Worm (Caenorhabditis elegans) whole organism, L3 larva: ENCODE data around the gene faah-1.

Experiments
- elt-3 ChIP-seq, 3 experiments: fragments of 150-350 bp in 1 of 3; sonication (generic microtip) in 2 of 3; optimal IDR thresholded peaks; 2 replicates in 2 of 3; 4 replicates in 1 of 3; lab custom pipeline; 2014 to 2017; ENCODE audit warnings: missing biosample characterization in 3 of 3, missing genetic modification characterization in 3 of 3
- fos-1 ChIP-seq: fragments of 150-350 bp; optimal IDR thresholded peaks from 2 replicates; lab custom pipeline; 2014; ENCODE audit warnings: missing biosample characterization, missing genetic modification characterization
- jun-1 ChIP-seq: fragments of 150-350 bp; optimal IDR thresholded peaks from 2 replicates; lab custom pipeline; 2014; ENCODE audit warnings: missing biosample characterization, missing genetic modification reagents, missing genetic modification characterization
- nhr-12 ChIP-seq: fragments of 150-350 bp; optimal IDR thresholded peaks from 2 replicates; lab custom pipeline; 2014; ENCODE audit warnings: missing biosample characterization, missing genetic modification characterization
- snpc-4 ChIP-seq: fragments of 150-350 bp; optimal IDR thresholded peaks from 2 replicates; lab custom pipeline; 2014; ENCODE audit warnings: missing biosample characterization, missing genetic modification characterization
- tbx-2 ChIP-seq: sonication (generic microtip); optimal IDR thresholded peaks from 2 replicates; lab custom pipeline; 2016; ENCODE audit warnings: mild to moderate bottlenecking, missing genetic modification characterization, missing compliant biosample characterization

DNA sequence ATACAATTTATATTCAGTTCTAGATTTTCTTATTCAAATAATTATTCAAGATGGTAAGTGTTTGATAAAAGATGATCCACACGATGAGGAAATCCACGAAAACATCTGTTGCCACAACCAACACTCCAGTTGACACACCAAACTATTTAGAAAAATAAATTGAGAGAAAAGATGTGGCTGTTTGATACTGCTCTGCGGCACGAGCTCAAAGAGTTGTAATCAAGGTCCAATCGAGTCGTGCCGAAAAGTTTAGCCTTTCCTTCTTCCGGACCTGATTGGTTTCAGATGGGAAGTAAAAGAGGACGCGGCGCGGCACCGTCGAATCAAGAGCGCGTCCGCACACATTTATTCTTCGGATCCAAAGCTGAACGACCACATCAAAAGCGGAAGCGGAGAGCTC is 22.6 kb upstream of the faah-1 start:
- TF ChIP-seq jun-1 (tag; lab: Kevin White, UChicago) (no peak), elt-3 (tag; optimal IDR thresholded peaks at IDR 0.05; lab: Kevin White, UChicago) (no peak), snpc-4 (tag; lab: Kevin White, UChicago) (no peak), nhr-12 (no peak), fos-1 (tag; lab: Kevin White, UChicago) (no peak), tbx-2 (tag; lab: Kevin White, UChicago) (no peak)
